Fruit fly (Drosophila melanogaster): ENCODE measurements around the gene tsg.

tsg gene

dm6 chrX:12003437-12004394, 15.0 kb upstream of the tsg start, which contains the start of gene fw (continued):
- peak; percentile 73 for TF ChIP-seq CG5180 (GFP tag; optimal IDR thresholded peaks at IDR 0.05)
- TF ChIP-seq HLH4C (GFP tag; IDR thresholded peaks at IDR 0.05; ENCODE audit: partially characterized antibody) = no peak
- no peak for TF ChIP-seq run (tag; optimal IDR thresholded peaks at IDR 0.05)
- no peak for TF ChIP-seq grn (GFP tag; optimal IDR thresholded peaks at IDR 0.05)
- TF ChIP-seq twi (tag; optimal IDR thresholded peaks at IDR 0.05) = no peak
- no peak for TF ChIP-seq dm (GFP tag; optimal IDR thresholded peaks at IDR 0.05)
- TF ChIP-seq MESR4 (GFP tag; optimal IDR thresholded peaks at IDR 0.05) = no peak
- no peak for TF ChIP-seq CG3407 (GFP tag; optimal IDR thresholded peaks at IDR 0.05)
- TF ChIP-seq caup (GFP tag; optimal IDR thresholded peaks at IDR 0.05; ENCODE audit: severe bottlenecking) = no peak
- no peak for TF ChIP-seq gce (GFP tag; IDR thresholded peaks at IDR 0.05)
- TF ChIP-seq CG12104 (GFP tag; optimal IDR thresholded peaks at IDR 0.05) = no peak
- 0 out of 2 replicates have a peak, but pooled peaks have one; percentile 11 for TF ChIP-seq CG6689 (GFP tag; IDR thresholded peaks at IDR 0.05)
- TF ChIP-seq CG6175 (GFP tag; IDR thresholded peaks at IDR 0.05) = no peak; the same call in 2 of the 3 replicates
- TF ChIP-seq CG13123 (GFP tag; optimal IDR thresholded peaks at IDR 0.05) = peak; percentile 24
- TF ChIP-seq eyg (GFP tag; optimal IDR thresholded peaks at IDR 0.05) = no peak
- TF ChIP-seq gcm2 (GFP tag; optimal IDR thresholded peaks at IDR 0.05) = no peak
- TF ChIP-seq CG10274 (GFP tag; optimal IDR thresholded peaks at IDR 0.05) = no peak
- no peak for TF ChIP-seq Sin3A (optimal IDR thresholded peaks at IDR 0.05)
- TF ChIP-seq CG12744 (GFP tag; optimal IDR thresholded peaks at IDR 0.05) = peak; percentile 21
- no peak for TF ChIP-seq CG12155 (GFP tag; optimal IDR thresholded peaks at IDR 0.05)
- TF ChIP-seq Hmx (GFP tag; optimal IDR thresholded peaks at IDR 0.05) = no peak
- TF ChIP-seq CG3838 (GFP tag; optimal IDR thresholded peaks at IDR 0.05) = no peak
- TF ChIP-seq CG4328 (GFP tag; optimal IDR thresholded peaks at IDR 0.05) = no peak
- no peak for TF ChIP-seq CoRest (tag; optimal IDR thresholded peaks at IDR 0.05)
- no peak for TF ChIP-seq CG43689 (GFP tag; IDR thresholded peaks at IDR 0.05)
- peak; percentile 36 for TF ChIP-seq Antp (GFP tag; optimal IDR thresholded peaks at IDR 0.05)
- TF ChIP-seq zen (tag; optimal IDR thresholded peaks at IDR 0.05) = no peak
- no peak for TF ChIP-seq Hr51 (GFP tag; optimal IDR thresholded peaks at IDR 0.05)
- no peak for TF ChIP-seq trem (tag; optimal IDR thresholded peaks at IDR 0.05)
- no peak for TF ChIP-seq Oaz (GFP tag; IDR thresholded peaks at IDR 0.05)
- TF ChIP-seq CG17802 (tag; optimal IDR thresholded peaks at IDR 0.05) = no peak
- TF ChIP-seq chinmo (GFP tag; IDR thresholded peaks at IDR 0.05; ENCODE audit: partially characterized antibody) = 0 out of 4 replicates have a peak, but pooled peaks have one; percentile 77
- TF ChIP-seq gfzf (GFP tag; optimal IDR thresholded peaks at IDR 0.05) = no peak
- no peak for TF ChIP-seq CG14860 (GFP tag; IDR thresholded peaks at IDR 0.05; ENCODE audit: partially characterized antibody)
- TF ChIP-seq CG17186 (GFP tag; optimal IDR thresholded peaks at IDR 0.05) = no peak
- TF ChIP-seq Ets97D (GFP tag; optimal IDR thresholded peaks at IDR 0.05) = no peak
- TF ChIP-seq ems (GFP tag; optimal IDR thresholded peaks at IDR 0.05) = peak; percentile 31
- no peak for TF ChIP-seq CG1832 (GFP tag; optimal IDR thresholded peaks at IDR 0.05)
- TF ChIP-seq tio (GFP tag; optimal IDR thresholded peaks at IDR 0.05) = no peak
- TF ChIP-seq CG8388 (GFP tag; optimal IDR thresholded peaks at IDR 0.05) = no peak
- no peak for TF ChIP-seq CG2889 (GFP tag; IDR thresholded peaks at IDR 0.05)
- peak; percentile 28 for TF ChIP-seq Hsf (GFP tag; optimal IDR thresholded peaks at IDR 0.05)
- no peak for TF ChIP-seq CG10431 (GFP tag; optimal IDR thresholded peaks at IDR 0.05)
- no peak for TF ChIP-seq sd (tag; optimal IDR thresholded peaks at IDR 0.05)
- no peak for TF ChIP-seq tna (GFP tag; IDR thresholded peaks at IDR 0.05; ENCODE audit: partially characterized antibody)
- no peak for TF ChIP-seq CTCF (GFP tag; optimal IDR thresholded peaks at IDR 0.05)
- TF ChIP-seq BEAF-32 (GFP tag; optimal IDR thresholded peaks at IDR 0.05) = no peak
- TF ChIP-seq cad (GFP tag; optimal IDR thresholded peaks at IDR 0.05) = no peak
- no peak for TF ChIP-seq Chrac-16 (GFP tag; optimal IDR thresholded peaks at IDR 0.05)
